Worm (Caenorhabditis elegans) whole organism, midembryonic: ENCODE measurements around the gene T08G3.6.

Experiments
- T22C8.4 ChIP-seq: fragments of 200-800 bp; sonication (Bioruptor generic); IDR thresholded peaks from 2 replicates; pipeline ENCODE4 v1.3.6; 2022; ENCODE audit warnings: missing genetic modification characterization, missing compliant biosample characterization
- cog-1 ChIP-seq: sonication (generic microtip); optimal IDR thresholded peaks from 2 replicates; lab custom pipeline; 2016; ENCODE audit warnings: missing genetic modification characterization, missing compliant biosample characterization
- flt-1 ChIP-seq: fragments of 200-800 bp; sonication (Bioruptor generic); IDR thresholded peaks from 2 replicates; pipeline ENCODE4 v1.3.6; 2022; ENCODE audit warnings: missing genetic modification characterization, missing compliant biosample characterization
- med-1 ChIP-seq: sonication (generic microtip); optimal IDR thresholded peaks from 2 replicates; lab custom pipeline; 2017; ENCODE audit warnings: missing genetic modification characterization, mild to moderate bottlenecking, missing compliant biosample characterization, antibody characterized with exemption, missing genetic modification reagents; ENCODE audit not compliant: insufficient read depth
- ref-1 ChIP-seq: fragments of 200-800 bp; sonication (Bioruptor generic); conservative IDR thresholded peaks from 2 replicates; pipeline ENCODE4 v1.3.6; 2022; ENCODE audit warnings: missing genetic modification reagents, missing genetic modification characterization, missing compliant biosample characterization
- tab-1 ChIP-seq: fragments of 200-800 bp; sonication (Bioruptor generic); IDR thresholded peaks from 2 replicates; pipeline ENCODE4 v1.3.6; 2022; ENCODE audit warnings: missing genetic modification characterization, missing compliant biosample characterization
- ztf-23 ChIP-seq: fragments of 200-800 bp; sonication (Bioruptor generic); IDR thresholded peaks from 2 replicates; pipeline ENCODE4 v1.3.6; 2022; ENCODE audit warnings: missing genetic modification reagents, missing genetic modification characterization, missing compliant biosample characterization
- ztf-29 ChIP-seq: fragments of 200-800 bp; sonication (Bioruptor generic); IDR thresholded peaks from 2 replicates; pipeline ENCODE4 v1.3.6; 2022; ENCODE audit warnings: missing genetic modification reagents, missing genetic modification characterization, missing compliant biosample characterization

DNA sequence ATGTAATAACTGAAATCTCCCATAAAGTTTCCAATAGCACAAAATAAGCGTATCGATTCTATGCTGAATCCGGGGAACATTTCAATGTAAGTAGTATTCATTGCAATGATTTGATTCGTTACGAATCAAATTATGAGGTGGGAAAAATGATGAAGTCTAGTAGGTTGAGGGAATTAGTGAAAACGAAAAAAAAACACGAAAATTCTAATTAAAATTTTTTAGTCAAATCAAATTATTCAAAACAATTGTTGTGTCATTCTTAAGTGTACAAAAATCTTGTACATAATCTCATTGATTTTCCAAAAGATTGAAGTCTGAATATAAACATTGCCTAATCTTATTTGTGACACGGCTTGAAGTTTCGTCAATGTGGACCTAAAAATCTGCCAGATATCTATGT is 21.3 kb upstream of the T08G3.6 start, which contains the start of gene srw-29:
- TF ChIP-seq ztf-23 (GFP tag; lab: Robert Waterston, UW): no peak
- no peak for TF ChIP-seq ref-1
- TF ChIP-seq cog-1: no peak
- TF ChIP-seq flt-1: no peak
- no peak for TF ChIP-seq tab-1 (GFP tag; lab: Robert Waterston, UW)
- no peak for TF ChIP-seq ztf-29 (GFP tag; lab: Robert Waterston, UW)
- TF ChIP-seq T22C8.4 (GFP tag; lab: Robert Waterston, UW): no peak
- TF ChIP-seq med-1 (GFP tag; lab: Kevin White, UChicago): no peak
